Fruit fly (Drosophila melanogaster): ENCODE data around the gene jvl.
A peak's percentile ranks its signal among the peaks of the same experiment; 100 is the strongest.

jvl gene

DNA sequence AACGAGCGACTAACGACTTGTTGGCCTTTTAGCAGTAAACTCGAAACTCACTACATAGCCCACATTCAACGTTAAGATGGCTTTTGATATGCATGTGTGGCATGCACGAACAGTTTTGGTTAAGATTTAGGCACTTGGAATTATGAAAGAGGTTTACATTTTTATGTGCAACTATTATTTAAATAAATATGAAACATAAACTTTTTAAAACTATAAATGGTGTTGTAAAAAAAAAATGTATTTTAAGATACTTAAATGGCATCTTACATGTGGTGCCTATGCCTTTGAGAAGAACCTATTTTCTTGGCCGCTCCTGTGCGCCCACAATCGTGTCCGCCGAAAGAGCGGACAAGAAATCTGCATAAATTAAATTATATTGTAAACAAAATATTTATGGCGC, 35.0 kb upstream of the jvl start (continued):
- TF ChIP-seq CG13287 (GFP tag; IDR thresholded peaks at IDR 0.05; ENCODE audit: partially characterized antibody) (no peak), shn (GFP tag; optimal IDR thresholded peaks at IDR 0.05) (no peak), gem (tag; optimal IDR thresholded peaks at IDR 0.05) (peak; percentile 55), phol (tag; optimal IDR thresholded peaks at IDR 0.05) (peak; percentile 5), sqz (GFP tag; optimal IDR thresholded peaks at IDR 0.05) (no peak), ranshi (GFP tag; IDR thresholded peaks at IDR 0.05) (no peak), HLH3B (GFP tag; IDR thresholded peaks at IDR 0.05) (peak; percentile 43), exex (tag; optimal IDR thresholded peaks at IDR 0.05) (no peak), grau (tag; optimal IDR thresholded peaks at IDR 0.05) (peak; percentile 19), CG32532 (GFP tag; IDR thresholded peaks at IDR 0.05) (peak; percentile 5; the same call in 1 of the 2 replicates), unpg (GFP tag; optimal IDR thresholded peaks at IDR 0.05) (peak; percentile 39), CG9215 (GFP tag; IDR thresholded peaks at IDR 0.05) (no peak), lola (GFP tag; optimal IDR thresholded peaks at IDR 0.05) (no peak), Xrp1 (GFP tag; IDR thresholded peaks at IDR 0.05) (no peak), CG12942 (GFP tag; optimal IDR thresholded peaks at IDR 0.05) (no peak), sr (GFP tag; IDR thresholded peaks at IDR 0.05) (0 out of 3 replicates have a peak, but pooled peaks have one; percentile 26), fd3F (GFP tag; optimal IDR thresholded peaks at IDR 0.05) (no peak), CG4730 (GFP tag; IDR thresholded peaks at IDR 0.05) (0 out of 2 replicates have a peak, but pooled peaks have one; percentile 6), Drgx (GFP tag; IDR thresholded peaks at IDR 0.05) (peak; percentile 40; the same call in 1 of the 2 replicates), CG9817 (tag; optimal IDR thresholded peaks at IDR 0.05) (no peak), jigr1 (GFP tag; IDR thresholded peaks at IDR 0.05) (no peak), oc (tag; optimal IDR thresholded peaks at IDR 0.05) (peak; percentile 2), CG10321 (GFP tag; IDR thresholded peaks at IDR 0.05) (peak; percentile 36; the same call in 1 of the 2 replicates), hbn (GFP tag; IDR thresholded peaks at IDR 0.05; ENCODE audit: partially characterized antibody) (no peak), zfh1 (GFP tag; IDR thresholded peaks at IDR 0.05) (0 out of 3 replicates have a peak, but pooled peaks have one; percentile 42), tx (GFP tag; optimal IDR thresholded peaks at IDR 0.05) (no peak), ham (GFP tag; IDR thresholded peaks at IDR 0.05) (no peak), Myb (GFP tag; optimal IDR thresholded peaks at IDR 0.05) (no peak), CG11696 (GFP tag; IDR thresholded peaks at IDR 0.05) (peak; percentile 82), seq (GFP tag; IDR thresholded peaks at IDR 0.05) (peak; percentile 12; the same call in 1 of the 2 replicates), CG8944 (GFP tag; optimal IDR thresholded peaks at IDR 0.05) (no peak), CG13424 (tag; optimal IDR thresholded peaks at IDR 0.05) (peak; percentile 5), CG17385 (GFP tag; optimal IDR thresholded peaks at IDR 0.05) (no peak), CG17359 (tag; optimal IDR thresholded peaks at IDR 0.05) (peak; percentile 33), wdn (GFP tag; IDR thresholded peaks at IDR 0.05) (peak; percentile 40; the same call in 1 of the 2 replicates), CG3281 (GFP tag; optimal IDR thresholded peaks at IDR 0.05) (peak; percentile 37), CG10366 (GFP tag; IDR thresholded peaks at IDR 0.05) (peak; percentile 33), Oli (tag; optimal IDR thresholded peaks at IDR 0.05) (peak; percentile 31), Ets97D (GFP tag; optimal IDR thresholded peaks at IDR 0.05) (no peak), CG34422 (GFP tag; IDR thresholded peaks at IDR 0.05) (no peak), CG12071 (GFP tag; optimal IDR thresholded peaks at IDR 0.05) (no peak), CG10979 (tag; optimal IDR thresholded peaks at IDR 0.05) (no peak), sisA (GFP tag; IDR thresholded peaks at IDR 0.05) (peak; percentile 20; the same call in 1 of the 2 replicates), CG3995 (GFP tag; optimal IDR thresholded peaks at IDR 0.05) (no peak), CG2120 (GFP tag; optimal IDR thresholded peaks at IDR 0.05) (no peak), Sry-δ (GFP tag; optimal IDR thresholded peaks at IDR 0.05) (no peak), Adf1 (GFP tag; IDR thresholded peaks at IDR 0.05) (0 out of 2 replicates have a peak, but pooled peaks have one; percentile 7), z (GFP tag; IDR thresholded peaks at IDR 0.05) (no peak), CG33213 (GFP tag; optimal IDR thresholded peaks at IDR 0.05) (no peak), caup (GFP tag; optimal IDR thresholded peaks at IDR 0.05; ENCODE audit: severe bottlenecking) (no peak), ci (GFP tag; IDR thresholded peaks at IDR 0.05) (peak; percentile 42; the same call in 1 of the 3 replicates)

Measured in whole organism, embryonic.